Fruit fly (Drosophila melanogaster) whole organism, embryonic: ENCODE data around the gene FeCH.

Source experiments
- ATbp ChIP-seq: fragments of 200-800 bp; sonication (Bioruptor generic); optimal IDR thresholded peaks from 2 replicates; lab custom pipeline; 2017; ENCODE audit warnings: missing biosample characterization, mild to moderate bottlenecking, missing genetic modification characterization, missing genetic modification reagents
- Abd-B ChIP-seq: fragments of 200-800 bp; sonication (Bioruptor generic); optimal IDR thresholded peaks from 2 replicates; lab custom pipeline; 2018; ENCODE audit warnings: missing biosample characterization, mild to moderate bottlenecking, missing genetic modification characterization, moderate library complexity
- CG10543 ChIP-seq: fragments of 200-800 bp; sonication (Bioruptor generic); optimal IDR thresholded peaks from 3 replicates; lab custom pipeline; 2017; ENCODE audit warnings: missing biosample characterization, mild to moderate bottlenecking, missing genetic modification characterization, moderate library complexity
- CG13775 ChIP-seq: fragments of 200-800 bp; sonication (Bioruptor generic); optimal IDR thresholded peaks from 3 replicates; lab custom pipeline; 2017; ENCODE audit warnings: missing biosample characterization, mild to moderate bottlenecking, missing genetic modification characterization
- CG13894 ChIP-seq: fragments of 200-800 bp; sonication (Bioruptor generic); optimal IDR thresholded peaks from 3 replicates; lab custom pipeline; 2018; ENCODE audit warnings: missing biosample characterization, mild to moderate bottlenecking, missing genetic modification characterization, moderate library complexity
- CG15269 ChIP-seq: fragments of 200-800 bp; sonication (Bioruptor generic); optimal IDR thresholded peaks from 2 replicates; lab custom pipeline; 2018; ENCODE audit warnings: missing biosample characterization, mild to moderate bottlenecking, missing genetic modification characterization, moderate library complexity
- CG15514 ChIP-seq: fragments of 200-800 bp; sonication (Bioruptor generic); optimal IDR thresholded peaks from 3 replicates; lab custom pipeline; 2017; ENCODE audit warnings: missing biosample characterization, missing genetic modification characterization, mild to moderate bottlenecking, moderate library complexity, missing genetic modification reagents
- CG16813 ChIP-seq: fragments of 200-800 bp; sonication (Bioruptor generic); IDR thresholded peaks from 3 replicates; pipeline ENCODE4 v1.3.6; 2022; ENCODE audit warnings: missing biosample characterization, missing genetic modification characterization; ENCODE audit not compliant: partially characterized antibody
- CG16863 ChIP-seq: fragments of 200-800 bp; sonication (Bioruptor generic); optimal IDR thresholded peaks from 3 replicates; lab custom pipeline; 2016; ENCODE audit warnings: missing biosample characterization, missing genetic modification characterization
- CG17802 ChIP-seq: fragments of 200-800 bp; sonication (Bioruptor generic); optimal IDR thresholded peaks from 2 replicates; lab custom pipeline; 2018; ENCODE audit warnings: missing biosample characterization, mild to moderate bottlenecking, missing genetic modification characterization, moderate library complexity
- CG1832 ChIP-seq: fragments of 200-800 bp; sonication (Bioruptor generic); optimal IDR thresholded peaks from 2 replicates; lab custom pipeline; 2017; ENCODE audit warnings: missing biosample characterization, mild to moderate bottlenecking, missing genetic modification characterization, inconsistent platforms
- CG2199 ChIP-seq: fragments of 200-800 bp; sonication (Bioruptor generic); IDR thresholded peaks from 3 replicates; pipeline ENCODE4 v1.3.6; 2022; ENCODE audit warnings: missing biosample characterization, missing genetic modification characterization
- CG31365 ChIP-seq: fragments of 200-800 bp; sonication (Bioruptor generic); optimal IDR thresholded peaks from 2 replicates; lab custom pipeline; 2018; ENCODE audit warnings: missing biosample characterization, mild to moderate bottlenecking, missing genetic modification characterization
- CG4730 ChIP-seq: fragments of 200-800 bp; sonication (Bioruptor generic); IDR thresholded peaks from 2 replicates; pipeline ENCODE4 v1.3.6; 2022; ENCODE audit warnings: missing biosample characterization, missing genetic modification characterization
- CG6854 ChIP-seq: fragments of 200-800 bp; sonication (Bioruptor generic); optimal IDR thresholded peaks from 3 replicates; lab custom pipeline; 2017; ENCODE audit warnings: missing biosample characterization, mild to moderate bottlenecking, missing genetic modification characterization
- CG9437 ChIP-seq: fragments of 200-800 bp; sonication (Bioruptor generic); optimal IDR thresholded peaks from 2 replicates; lab custom pipeline; 2018; ENCODE audit warnings: missing biosample characterization, mild to moderate bottlenecking, missing genetic modification characterization
- Deaf1 ChIP-seq: fragments of 200-800 bp; optimal IDR thresholded peaks from 3 replicates; lab custom pipeline; 2019; ENCODE audit warnings: missing biosample characterization, mild to moderate bottlenecking, missing genetic modification characterization, moderate library complexity
- Dek ChIP-seq: fragments of 200-800 bp; sonication (Bioruptor generic); optimal IDR thresholded peaks from 3 replicates; lab custom pipeline; 2019; ENCODE audit warnings: missing biosample characterization, mild to moderate bottlenecking, missing genetic modification characterization, moderate library complexity
- GATAe ChIP-seq: fragments of 200-800 bp; sonication (Bioruptor generic); conservative IDR thresholded peaks from 2 replicates; pipeline ENCODE4 v1.3.6; 2022; ENCODE audit warnings: missing biosample characterization, missing genetic modification characterization
- Hmr ChIP-seq: fragments of 200-800 bp; sonication (Bioruptor generic); optimal IDR thresholded peaks from 3 replicates; lab custom pipeline; 2017; ENCODE audit warnings: mild to moderate bottlenecking, missing biosample characterization, missing genetic modification reagents, missing genetic modification characterization
- Lim3 ChIP-seq: fragments of 200-800 bp; sonication (Bioruptor generic); IDR thresholded peaks from 2 replicates; pipeline ENCODE4 v1.3.6; 2022; ENCODE audit warnings: missing biosample characterization, missing genetic modification characterization
- Lpt ChIP-seq: fragments of >200 bp; optimal IDR thresholded peaks from 2 replicates; lab custom pipeline; 2018; ENCODE audit warnings: missing biosample characterization, missing genetic modification characterization
- Med ChIP-seq: fragments of 200-800 bp; sonication (Bioruptor generic); peaks from one replicate; lab custom pipeline; 2016; ENCODE audit warnings: missing biosample characterization, missing genetic modification characterization, mild to moderate bottlenecking, inconsistent platforms, moderate library complexity
- NC2β ChIP-seq: fragments of 200-800 bp; sonication (Bioruptor generic); optimal IDR thresholded peaks from 2 replicates; lab custom pipeline; 2016; ENCODE audit warnings: missing biosample characterization, missing genetic modification characterization
- Pdp1 ChIP-seq, 2 experiments: fragments of 200-800 bp; sonication (Bioruptor generic); optimal IDR thresholded peaks; 3 replicates each; lab custom pipeline; 2016; ENCODE audit warnings: missing biosample characterization in 2 of 2, missing genetic modification characterization in 2 of 2, mild to moderate bottlenecking in 1 of 2, moderate library complexity in 1 of 2
- Trl ChIP-seq, 3 experiments: fragments of >200 bp in 2 of 3; fragments of 200-800 bp in 1 of 3; sonication (Bioruptor generic) in 1 of 3; optimal IDR thresholded peaks; 2 replicates in 1 of 3; 3 replicates in 2 of 3; lab custom pipeline; 2016 to 2017; ENCODE audit warnings: missing biosample characterization in 1 of 3, missing genetic modification characterization in 1 of 3
- ac ChIP-seq: fragments of 200-800 bp; sonication (Bioruptor generic); optimal IDR thresholded peaks from 3 replicates; lab custom pipeline; 2017; ENCODE audit warnings: missing biosample characterization, mild to moderate bottlenecking, missing genetic modification characterization
- aop ChIP-seq: fragments of 200-800 bp; sonication (Bioruptor generic); IDR thresholded peaks from 2 replicates; pipeline ENCODE4 v1.3.6; 2022; ENCODE audit warnings: missing biosample characterization, missing genetic modification characterization
- ase ChIP-seq: fragments of 200-800 bp; sonication (Bioruptor generic); IDR thresholded peaks from 3 replicates; pipeline ENCODE4 v1.3.6; 2022; ENCODE audit warnings: missing biosample characterization, missing genetic modification characterization
- bbx ChIP-seq: fragments of 200-800 bp; sonication (Bioruptor generic); IDR thresholded peaks from 2 replicates; pipeline ENCODE4 v1.3.6; 2022; ENCODE audit warnings: missing biosample characterization, missing genetic modification characterization; ENCODE audit not compliant: partially characterized antibody
- bsh ChIP-seq, 2 experiments: fragments of 200-800 bp; sonication (Bioruptor generic); optimal IDR thresholded peaks; 2 replicates each; lab custom pipeline; 2017 to 2018; ENCODE audit warnings: mild to moderate bottlenecking in 2 of 2, missing biosample characterization in 2 of 2, missing genetic modification characterization in 2 of 2, moderate library complexity in 1 of 2
- cad ChIP-seq: fragments of >200 bp; optimal IDR thresholded peaks from 2 replicates; lab custom pipeline; 2017; ENCODE audit warnings: missing biosample characterization, missing genetic modification characterization
- chn ChIP-seq: fragments of 200-800 bp; sonication (Bioruptor generic); optimal IDR thresholded peaks from 2 replicates; lab custom pipeline; 2016; ENCODE audit warnings: missing biosample characterization, missing genetic modification characterization
- ci ChIP-seq: fragments of 200-800 bp; sonication (Bioruptor generic); IDR thresholded peaks from 3 replicates; pipeline ENCODE4 v1.3.6; 2022; ENCODE audit warnings: missing biosample characterization, missing genetic modification characterization
- cwo ChIP-seq: fragments of 200-800 bp; sonication (Bioruptor generic); optimal IDR thresholded peaks from 3 replicates; lab custom pipeline; 2017; ENCODE audit warnings: missing biosample characterization, missing genetic modification characterization, mild to moderate bottlenecking, moderate library complexity, missing genetic modification reagents
- exex ChIP-seq: fragments of 200-800 bp; sonication (Bioruptor generic); optimal IDR thresholded peaks from 4 replicates; lab custom pipeline; 2018; ENCODE audit warnings: missing biosample characterization, mild to moderate bottlenecking, missing genetic modification characterization, moderate library complexity
- fd102C ChIP-seq: fragments of 200-800 bp; sonication (Bioruptor generic); optimal IDR thresholded peaks from 2 replicates; lab custom pipeline; 2018; ENCODE audit warnings: missing biosample characterization, mild to moderate bottlenecking, missing genetic modification characterization, moderate library complexity
- fru ChIP-seq: fragments of >200 bp; optimal IDR thresholded peaks from 2 replicates; lab custom pipeline; 2017
- grn ChIP-seq: fragments of 200-800 bp; sonication (Bioruptor generic); optimal IDR thresholded peaks from 3 replicates; lab custom pipeline; 2017; ENCODE audit warnings: missing biosample characterization, missing genetic modification characterization
- jigr1 ChIP-seq: fragments of 200-800 bp; sonication (Bioruptor generic); IDR thresholded peaks from 3 replicates; pipeline ENCODE4 v1.3.6; 2022; ENCODE audit warnings: missing biosample characterization, missing genetic modification characterization
- sens ChIP-seq: fragments of 200-800 bp; sonication (Bioruptor generic); peaks from one replicate; lab custom pipeline; 2016; ENCODE audit warnings: missing biosample characterization, missing genetic modification characterization
- slbo ChIP-seq: fragments of 200-800 bp; sonication (Bioruptor generic); IDR thresholded peaks from 2 replicates; pipeline ENCODE4 v1.3.6; 2022; ENCODE audit warnings: missing biosample characterization, missing genetic modification characterization
- sr ChIP-seq: fragments of 200-800 bp; sonication (Bioruptor generic); IDR thresholded peaks from 3 replicates; pipeline ENCODE4 v1.3.6; 2022; ENCODE audit warnings: missing biosample characterization, missing genetic modification characterization
- stwl ChIP-seq: fragments of 200-800 bp; sonication (Bioruptor generic); optimal IDR thresholded peaks from 3 replicates; lab custom pipeline; 2018; ENCODE audit warnings: missing biosample characterization, mild to moderate bottlenecking, missing genetic modification characterization, moderate library complexity
- twi ChIP-seq: fragments of 200-800 bp; optimal IDR thresholded peaks from 2 replicates; lab custom pipeline; 2019; ENCODE audit warnings: missing biosample characterization, mild to moderate bottlenecking, missing genetic modification characterization, moderate library complexity

FeCH gene

dm6 chr3R:31810073-31810530 is 2.0 kb downstream of the FeCH start, which contains the start of gene Rift (continued):
- TF ChIP-seq fru (lab: Kevin White, UChicago) (no peak), chn (GFP tag; lab: Kevin White, UChicago) (no peak), CG15269 (tag; lab: Kevin White, UChicago) (peak; percentile 59)

dm6 chr3R:31809622-31810021 is 2.5 kb downstream of the FeCH start:
- peak; percentile 28 for TF ChIP-seq grn (GFP tag; lab: Kevin White, UChicago)
- TF ChIP-seq sr: 0 out of 3 replicates have a peak, but pooled peaks have one; percentile 26
- TF ChIP-seq Deaf1: peak; percentile 25
- no peak for TF ChIP-seq bsh (GFP tag; optimal IDR thresholded peaks at IDR 0.05; lab: Kevin White, UChicago)
- peak; percentile 75 for TF ChIP-seq sens (GFP tag; lab: Kevin White, UChicago)
- no peak for TF ChIP-seq Hmr (GFP tag; lab: Kevin White, UChicago)
- no peak for TF ChIP-seq Trl (optimal IDR thresholded peaks at IDR 0.05; lab: Kevin White, UChicago)
- no peak for TF ChIP-seq Trl (GFP tag; optimal IDR thresholded peaks at IDR 0.05; lab: Kevin White, UChicago)
- peak in 1 of 2 experiments; percentile 88 for TF ChIP-seq Pdp1 (GFP tag; optimal IDR thresholded peaks at IDR 0.05; lab: Kevin White, UChicago)
- TF ChIP-seq Med (GFP tag; lab: Kevin White, UChicago): peak; percentile 18
- TF ChIP-seq CG10543 (GFP tag; lab: Kevin White, UChicago): peak; percentile 5
- TF ChIP-seq CG16813 (GFP tag; lab: Robert Waterston, UW): 0 out of 3 replicates have a peak, but pooled peaks have one; percentile 38
- TF ChIP-seq CG13894 (tag; lab: Kevin White, UChicago): peak; percentile 24
- TF ChIP-seq Lim3: no peak
- TF ChIP-seq CG6854 (GFP tag; lab: Kevin White, UChicago): no peak
- no peak for TF ChIP-seq ATbp (GFP tag; lab: Kevin White, UChicago)

dm6 chr3R:31808571-31808970 is 3.5 kb downstream of the FeCH start:
- TF ChIP-seq slbo (GFP tag; lab: Robert Waterston, UW) (no peak), cwo (GFP tag; lab: Kevin White, UChicago) (no peak), CG17802 (tag; lab: Kevin White, UChicago) (no peak), CG31365 (tag; lab: Kevin White, UChicago) (no peak), Dek (tag; lab: Kevin White, UChicago) (no peak), CG1832 (GFP tag; lab: Kevin White, UChicago) (no peak), CG6854 (GFP tag; lab: Kevin White, UChicago) (no peak), CG9437 (GFP tag; lab: Kevin White, UChicago) (no peak), stwl (tag; lab: Kevin White, UChicago) (no peak), Abd-B (GFP tag; lab: Kevin White, UChicago) (no peak), CG2199 (GFP tag; lab: Robert Waterston, UW) (0 out of 3 replicates have a peak, but pooled peaks have one; percentile 9), NC2β (no peak), CG16863 (GFP tag; lab: Kevin White, UChicago) (no peak), exex (tag; lab: Kevin White, UChicago) (peak; percentile 2), twi (peak; percentile 9), bbx (no peak), Lpt (GFP tag; lab: Kevin White, UChicago) (no peak)
- TF ChIP-seq, all 482 proteins: peak for 3

dm6 chr3R:31805228-31805738 is 6.8 kb downstream of the FeCH start, which contains the start of the genes CG42233 and CG1971:
TSS of gene CG42233 (minus strand) at chr3R:31805278.
TSS of gene CG1971 (plus strand) at chr3R:31805468.
- TF ChIP-seq ase (GFP tag; lab: Robert Waterston, UW): peak; percentile 36; the same call in 1 of the 3 replicates
- no peak for TF ChIP-seq aop (GFP tag; lab: Robert Waterston, UW)
- no peak for TF ChIP-seq GATAe
- TF ChIP-seq ac (GFP tag; lab: Kevin White, UChicago): no peak
- no peak for TF ChIP-seq cad (GFP tag; lab: Kevin White, UChicago)
- no peak for TF ChIP-seq Abd-B (GFP tag; lab: Kevin White, UChicago)
- no peak for TF ChIP-seq fd102C (GFP tag; lab: Kevin White, UChicago)
- TF ChIP-seq CG13775 (GFP tag; lab: Kevin White, UChicago): peak; percentile 26
- no peak for TF ChIP-seq jigr1
- TF ChIP-seq ci: peak; percentile 64; the same call in 2 of the 3 replicates
- peak; percentile 37 for TF ChIP-seq CG15514 (GFP tag; lab: Kevin White, UChicago)
- TF ChIP-seq CG4730 (GFP tag; lab: Robert Waterston, UW): no peak
- no peak for TF ChIP-seq Lim3
